Worm (Caenorhabditis elegans) whole organism, L4 larva: Measurements from ENCODE around the gene puf-9.
A peak's percentile ranks its signal among the peaks of the same experiment; 100 is the strongest.

Source experiments
- F10B5.3 ChIP-seq: sonication (generic microtip); optimal IDR thresholded peaks from 2 replicates; lab custom pipeline; 2016; ENCODE audit warnings: mild to moderate bottlenecking, missing genetic modification characterization, missing compliant biosample characterization
- F44E2.7 ChIP-seq: fragments of 200-800 bp; sonication (Bioruptor generic); IDR thresholded peaks from 2 replicates; pipeline ENCODE4 v2.1.2; 2022; ENCODE audit warnings: missing genetic modification characterization, missing compliant biosample characterization
- T20F7.1 ChIP-seq: fragments of 200-800 bp; sonication (Bioruptor generic); optimal IDR thresholded peaks from 2 replicates; lab custom pipeline; 2018; ENCODE audit warnings: mild to moderate bottlenecking, missing genetic modification characterization, missing compliant biosample characterization
- T26A8.4 ChIP-seq: fragments of 200-800 bp; sonication (Bioruptor generic); IDR thresholded peaks from 2 replicates; pipeline ENCODE4 v1.3.6; 2022; ENCODE audit warnings: missing genetic modification characterization, missing compliant biosample characterization
- Y5F2A.4 ChIP-seq: fragments of 200-800 bp; sonication (Bioruptor generic); optimal IDR thresholded peaks from 2 replicates; lab custom pipeline; 2018; ENCODE audit warnings: mild to moderate bottlenecking, missing genetic modification characterization, missing compliant biosample characterization
- ZK337.2 ChIP-seq: fragments of 200-800 bp; sonication (Bioruptor generic); IDR thresholded peaks from 2 replicates; pipeline ENCODE4 v1.3.6; 2022; ENCODE audit warnings: missing genetic modification reagents, missing genetic modification characterization, missing compliant biosample characterization
- ZK546.5 ChIP-seq, 2 experiments: sonication (generic microtip); optimal IDR thresholded peaks; 2 replicates each; lab custom pipeline; 2017; ENCODE audit warnings: missing biosample characterization in 2 of 2, missing genetic modification characterization in 2 of 2
- ama-1 ChIP-seq: fragments of 150-350 bp; optimal IDR thresholded peaks from 2 replicates; lab custom pipeline; 2014; ENCODE audit warnings: inconsistent platforms, mixed read lengths
- attf-4 ChIP-seq: sonication (generic microtip); optimal IDR thresholded peaks from 3 replicates; lab custom pipeline; 2017; ENCODE audit warnings: missing biosample characterization, missing genetic modification characterization
- ceh-44 ChIP-seq: fragments of 200-800 bp; sonication (Bioruptor generic); IDR thresholded peaks from 2 replicates; pipeline ENCODE4 v1.3.6; 2022; ENCODE audit warnings: missing genetic modification reagents, missing genetic modification characterization, missing compliant biosample characterization
- cey-2 ChIP-seq: sonication (generic microtip); optimal IDR thresholded peaks from 3 replicates; lab custom pipeline; 2017; ENCODE audit warnings: missing genetic modification characterization, mild to moderate bottlenecking, missing compliant biosample characterization, antibody characterized with exemption, borderline replicate concordance; ENCODE audit not compliant: insufficient read depth
- daf-19 ChIP-seq: fragments of 200-800 bp; sonication (Bioruptor generic); conservative IDR thresholded peaks from 2 replicates; pipeline ENCODE4 v1.3.6; 2022; ENCODE audit warnings: missing genetic modification characterization, missing compliant biosample characterization
- dmd-9 ChIP-seq: fragments of 200-800 bp; sonication (Bioruptor generic); IDR thresholded peaks from 2 replicates; pipeline ENCODE4 v1.3.6; 2022; ENCODE audit warnings: missing genetic modification reagents, missing genetic modification characterization, missing compliant biosample characterization
- duxl-1 ChIP-seq: sonication (generic microtip); optimal IDR thresholded peaks from 2 replicates; lab custom pipeline; 2016; ENCODE audit warnings: mild to moderate bottlenecking, missing genetic modification characterization, moderate library complexity, missing compliant biosample characterization; ENCODE audit not compliant: poor library complexity
- dve-1 ChIP-seq: sonication (generic microtip); optimal IDR thresholded peaks from 2 replicates; lab custom pipeline; 2017; ENCODE audit warnings: antibody characterized with exemption, mild to moderate bottlenecking, missing genetic modification characterization, missing compliant biosample characterization; ENCODE audit not compliant: insufficient read depth
- fkh-10 ChIP-seq: fragments of 150-350 bp; optimal IDR thresholded peaks from 2 replicates; lab custom pipeline; 2014; ENCODE audit warnings: missing biosample characterization, missing genetic modification reagents, missing genetic modification characterization
- fos-1 ChIP-seq: fragments of 150-350 bp; optimal IDR thresholded peaks from 2 replicates; lab custom pipeline; 2014; ENCODE audit warnings: missing biosample characterization, missing genetic modification characterization
- hif-1 ChIP-seq, 2 experiments: sonication (generic microtip); optimal IDR thresholded peaks; 2 replicates each; lab custom pipeline; 2016 to 2017; ENCODE audit warnings: missing compliant biosample characterization in 2 of 2, missing genetic modification characterization in 2 of 2, missing genetic modification reagents in 2 of 2, missing genotype in 2 of 2, mild to moderate bottlenecking in 1 of 2
- hlh-30 ChIP-seq: sonication (generic microtip); optimal IDR thresholded peaks from 2 replicates; lab custom pipeline; 2017; ENCODE audit warnings: antibody characterized with exemption, mild to moderate bottlenecking, missing genetic modification characterization, missing compliant biosample characterization; ENCODE audit not compliant: insufficient read depth
- lin-38 ChIP-seq: fragments of 200-800 bp; sonication (Bioruptor generic); IDR thresholded peaks from 2 replicates; pipeline ENCODE4 v1.3.6; 2022; ENCODE audit warnings: missing genetic modification reagents, missing genetic modification characterization, missing compliant biosample characterization
- lir-3 ChIP-seq: sonication (generic microtip); optimal IDR thresholded peaks from 2 replicates; lab custom pipeline; 2016; ENCODE audit warnings: mild to moderate bottlenecking, missing genetic modification characterization, missing compliant biosample characterization
- mxl-2 ChIP-seq: fragments of 200-800 bp; sonication (Bioruptor generic); conservative IDR thresholded peaks from 2 replicates; pipeline ENCODE4 v1.3.6; 2022; ENCODE audit warnings: missing genetic modification reagents, missing genetic modification characterization, missing compliant biosample characterization
- nhr-102 ChIP-seq: sonication (generic microtip); optimal IDR thresholded peaks from 2 replicates; lab custom pipeline; 2016; ENCODE audit warnings: mild to moderate bottlenecking, missing genetic modification characterization, moderate library complexity, missing compliant biosample characterization
- nhr-11 ChIP-seq: fragments of 150-350 bp; optimal IDR thresholded peaks from 2 replicates; lab custom pipeline; 2014; ENCODE audit warnings: missing biosample characterization, missing genetic modification characterization
- nhr-25 ChIP-seq: sonication (generic microtip); optimal IDR thresholded peaks from 2 replicates; lab custom pipeline; 2017; ENCODE audit warnings: missing genetic modification characterization, mild to moderate bottlenecking, missing compliant biosample characterization, antibody characterized with exemption, moderate library complexity, borderline replicate concordance; ENCODE audit not compliant: insufficient read depth
- nhr-42 ChIP-seq: fragments of 200-800 bp; sonication (Bioruptor generic); IDR thresholded peaks from 2 replicates; pipeline ENCODE4 v1.3.6; 2022; ENCODE audit warnings: missing genetic modification characterization, missing compliant biosample characterization
- nhr-76 ChIP-seq: fragments of 150-350 bp; optimal IDR thresholded peaks from 2 replicates; lab custom pipeline; 2014; ENCODE audit warnings: missing biosample characterization, missing genetic modification characterization
- pha-4 ChIP-seq, 2 experiments: fragments of 150-350 bp in 1 of 2; fragments of 200-800 bp in 1 of 2; sonication (Bioruptor generic) in 1 of 2; IDR thresholded peaks in 1 of 2; optimal IDR thresholded peaks in 1 of 2; 2 replicates each; pipeline versions ENCODE4 v1.3.6 to Lab custom; 2014 to 2022; ENCODE audit warnings: missing genetic modification characterization in 2 of 2, missing genetic modification reagents in 2 of 2, missing biosample characterization in 1 of 2, missing compliant biosample characterization in 1 of 2
- php-3 ChIP-seq: fragments of 200-800 bp; sonication (Bioruptor generic); IDR thresholded peaks from 2 replicates; pipeline ENCODE4 v1.3.6; 2022; ENCODE audit warnings: missing genetic modification reagents, missing genetic modification characterization, missing compliant biosample characterization
- saeg-2 ChIP-seq: fragments of 200-800 bp; sonication (Bioruptor generic); IDR thresholded peaks from 2 replicates; pipeline ENCODE4 v1.3.6; 2022; ENCODE audit warnings: missing genetic modification reagents, missing genetic modification characterization, missing compliant biosample characterization
- set-16 ChIP-seq: fragments of 200-800 bp; sonication (Bioruptor generic); IDR thresholded peaks from 2 replicates; pipeline ENCODE4 v1.3.6; 2022; ENCODE audit warnings: missing genetic modification reagents, missing genetic modification characterization, missing compliant biosample characterization
- skn-1 ChIP-seq: fragments of 150-350 bp; optimal IDR thresholded peaks from 2 replicates; lab custom pipeline; 2014; ENCODE audit warnings: missing biosample characterization, missing genetic modification characterization
- snpc-4 ChIP-seq: fragments of 150-350 bp; optimal IDR thresholded peaks from 2 replicates; lab custom pipeline; 2014; ENCODE audit warnings: missing biosample characterization, missing genetic modification characterization
- spr-1 ChIP-seq: sonication (generic microtip); optimal IDR thresholded peaks from 2 replicates; lab custom pipeline; 2016; ENCODE audit warnings: mild to moderate bottlenecking, missing genetic modification characterization, missing compliant biosample characterization
- unc-130 ChIP-seq: sonication (generic microtip); optimal IDR thresholded peaks from 2 replicates; lab custom pipeline; 2016; ENCODE audit warnings: missing genetic modification reagents, missing genetic modification characterization, missing compliant biosample characterization
- unc-62 ChIP-seq, 3 experiments: fragments of 150-350 bp in 1 of 3; sonication (generic microtip); optimal IDR thresholded peaks in 2 of 3; peaks in 1 of 3; 1 replicate in 1 of 3; 2 replicates in 2 of 3; lab custom pipeline; 2014 to 2017; ENCODE audit warnings: missing biosample characterization in 3 of 3, missing genetic modification characterization in 3 of 3, missing genetic modification reagents in 3 of 3, missing genotype in 1 of 3
- zag-1 ChIP-seq: fragments of 150-350 bp; optimal IDR thresholded peaks from 2 replicates; lab custom pipeline; 2014; ENCODE audit warnings: missing biosample characterization, missing genetic modification characterization
- zfp-2 ChIP-seq: sonication (generic microtip); optimal IDR thresholded peaks from 2 replicates; lab custom pipeline; 2016; ENCODE audit warnings: mild to moderate bottlenecking, missing genetic modification characterization, missing compliant biosample characterization
- zip-2 ChIP-seq: fragments of 150-350 bp; optimal IDR thresholded peaks from 2 replicates; lab custom pipeline; 2014; ENCODE audit warnings: missing biosample characterization, missing genetic modification characterization
- ztf-11 ChIP-seq: fragments of 150-350 bp; optimal IDR thresholded peaks from 2 replicates; lab custom pipeline; 2014; ENCODE audit warnings: missing biosample characterization, missing genetic modification characterization

Gene puf-9

ce11 chrX:5820880-5821279 is 20.5 kb upstream of the puf-9 start (continued):
- TF ChIP-seq ZK546.5 (tag; optimal IDR thresholded peaks at IDR 0.05; lab: Kevin White, UChicago) = no peak
- TF ChIP-seq Y5F2A.4 = no peak
- no peak for TF ChIP-seq nhr-11 (tag; lab: Kevin White, UChicago)
- no peak for TF ChIP-seq fkh-10
- no peak for TF ChIP-seq ceh-44 (GFP tag; lab: Robert Waterston, UW)
- no peak for TF ChIP-seq unc-130 (GFP tag; lab: Kevin White, UChicago)
- TF ChIP-seq dmd-9 (GFP tag; lab: Robert Waterston, UW) = no peak
- no peak for TF ChIP-seq nhr-102
- no peak for TF ChIP-seq T26A8.4 (GFP tag; lab: Robert Waterston, UW)
- TF ChIP-seq nhr-25 = peak; percentile 90
- no peak for TF ChIP-seq skn-1 (tag; lab: Kevin White, UChicago)
- TF ChIP-seq fos-1 (tag; lab: Kevin White, UChicago) = no peak
- no peak for TF ChIP-seq nhr-76
- no peak for TF ChIP-seq ama-1 (lab: Kevin White, UChicago)
- no peak for TF ChIP-seq spr-1
- TF ChIP-seq ztf-11 = no peak
- TF ChIP-seq unc-62 (GFP tag; optimal IDR thresholded peaks at IDR 0.05 in 1 of 2; lab: Kevin White, UChicago) = peak in 1 of 2 experiments; percentile 97
- no peak for TF ChIP-seq unc-62 (tag; optimal IDR thresholded peaks at IDR 0.05; lab: Kevin White, UChicago)
- TF ChIP-seq set-16 (GFP tag; lab: Robert Waterston, UW) = peak; percentile 68
- no peak for TF ChIP-seq nhr-42 (GFP tag; lab: Robert Waterston, UW)
- no peak for TF ChIP-seq ZK337.2 (GFP tag; lab: Robert Waterston, UW)
- no peak for TF ChIP-seq pha-4 (GFP tag; IDR thresholded peaks at IDR 0.05; lab: Robert Waterston, UW)
- TF ChIP-seq pha-4 (tag; optimal IDR thresholded peaks at IDR 0.05; lab: Kevin White, UChicago) = no peak
- no peak for TF ChIP-seq attf-4 (tag; lab: Kevin White, UChicago)
- no peak for TF ChIP-seq F10B5.3 (tag; lab: Kevin White, UChicago)
- no peak for TF ChIP-seq mxl-2
- TF ChIP-seq lin-38 (GFP tag; lab: Robert Waterston, UW) = no peak
- TF ChIP-seq hif-1 (tag; optimal IDR thresholded peaks at IDR 0.05; lab: Kevin White, UChicago) = no peak
- no peak for TF ChIP-seq zag-1 (tag; lab: Kevin White, UChicago)
- no peak for TF ChIP-seq zip-2 (tag; lab: Kevin White, UChicago)
- no peak for TF ChIP-seq duxl-1
- peak; percentile 52 for TF ChIP-seq hlh-30 (tag; lab: Kevin White, UChicago)
- TF ChIP-seq F44E2.7 (GFP tag; lab: Robert Waterston, UW) = no peak
- no peak for TF ChIP-seq dve-1
- no peak for TF ChIP-seq lir-3 (tag; lab: Kevin White, UChicago)

- no peak for TF ChIP-seq php-3 (GFP tag; lab: Robert Waterston, UW)
- TF ChIP-seq ceh-44 (GFP tag; lab: Robert Waterston, UW) = no peak
- no peak for TF ChIP-seq pha-4 (GFP tag; IDR thresholded peaks at IDR 0.05; lab: Robert Waterston, UW)
- no peak for TF ChIP-seq pha-4 (tag; optimal IDR thresholded peaks at IDR 0.05; lab: Kevin White, UChicago)
- no peak for TF ChIP-seq mxl-2
- TF ChIP-seq hif-1 (tag; optimal IDR thresholded peaks at IDR 0.05; lab: Kevin White, UChicago) = no peak
- no peak for TF ChIP-seq attf-4 (tag; lab: Kevin White, UChicago)
- no peak for TF ChIP-seq cey-2 (tag; lab: Kevin White, UChicago)
- no peak for TF ChIP-seq nhr-11 (tag; lab: Kevin White, UChicago)
- TF ChIP-seq T20F7.1 (GFP tag; lab: Kevin White, UChicago) = no peak
- no peak for TF ChIP-seq daf-19 (GFP tag; lab: Robert Waterston, UW)
- TF ChIP-seq snpc-4 = no peak
- no peak for TF ChIP-seq saeg-2 (GFP tag; lab: Robert Waterston, UW)
- no peak for TF ChIP-seq zfp-2 (tag; lab: Kevin White, UChicago)
These were observed 19.6 kb upstream of the puf-9 start, which contains the start of gene hbl-1 for ce11 chrX:5821842-5822241. Gene hbl-1, plus strand, starts transcription at chrX:5822142.
